Fruit fly (Drosophila melanogaster): ENCODE results near the gene Tsc1.

- TF ChIP-seq Hr38 (GFP tag; optimal IDR thresholded peaks at IDR 0.05) (peak; percentile 6), CG16779 (tag; optimal IDR thresholded peaks at IDR 0.05) (peak; percentile 98), Smox (GFP tag; optimal IDR thresholded peaks at IDR 0.05) (peak; percentile 94), vri (GFP tag; optimal IDR thresholded peaks at IDR 0.05) (peak; percentile 90), CG11762 (GFP tag; optimal IDR thresholded peaks at IDR 0.05; ENCODE audit: insufficient read depth) (peak; percentile 99), Lpt (GFP tag; optimal IDR thresholded peaks at IDR 0.05) (peak; percentile 99), Gug (GFP tag; IDR thresholded peaks at IDR 0.05) (no peak), Sox102F (GFP tag; optimal IDR thresholded peaks at IDR 0.05) (peak; percentile 96), fd85E (GFP tag; optimal IDR thresholded peaks at IDR 0.05) (peak; percentile 96), CG6854 (GFP tag; optimal IDR thresholded peaks at IDR 0.05) (peak; percentile 98), CG31627 (GFP tag; optimal IDR thresholded peaks at IDR 0.05) (peak; percentile 92), CG32006 (GFP tag; optimal IDR thresholded peaks at IDR 0.05) (peak; percentile 100), OdsH (GFP tag; optimal IDR thresholded peaks at IDR 0.05) (peak; percentile 99)
Measured at dm6 chr3R:24108902-24109389, 21.2 kb upstream of the Tsc1 start, which contains the start of the genes eIF4EHP and CG18428.

Measured in whole organism, prepupa.